Worm (Caenorhabditis elegans) whole organism, L4 larva: ENCODE data around the gene W05E10.2.
A peak's percentile ranks its signal among the peaks of the same experiment; 100 is the strongest.

Experiments used
- F10B5.3 ChIP-seq: sonication (generic microtip); optimal IDR thresholded peaks from 2 replicates; lab custom pipeline; 2016; ENCODE audit warnings: mild to moderate bottlenecking, missing genetic modification characterization, missing compliant biosample characterization
- F44E2.7 ChIP-seq: fragments of 200-800 bp; sonication (Bioruptor generic); IDR thresholded peaks from 2 replicates; pipeline ENCODE4 v2.1.2; 2022; ENCODE audit warnings: missing genetic modification characterization, missing compliant biosample characterization
- R02D3.7 ChIP-seq: fragments of 150-350 bp; sonication (generic microtip); optimal IDR thresholded peaks from 3 replicates; lab custom pipeline; 2014; ENCODE audit warnings: missing biosample characterization, missing genetic modification characterization
- T20F7.1 ChIP-seq: fragments of 200-800 bp; sonication (Bioruptor generic); optimal IDR thresholded peaks from 2 replicates; lab custom pipeline; 2018; ENCODE audit warnings: mild to moderate bottlenecking, missing genetic modification characterization, missing compliant biosample characterization
- ZK337.2 ChIP-seq: fragments of 200-800 bp; sonication (Bioruptor generic); IDR thresholded peaks from 2 replicates; pipeline ENCODE4 v1.3.6; 2022; ENCODE audit warnings: missing genetic modification reagents, missing genetic modification characterization, missing compliant biosample characterization
- aha-1 ChIP-seq: fragments of 150-350 bp; peaks from one replicate; lab custom pipeline; 2014; ENCODE audit warnings: missing biosample characterization, missing genetic modification characterization
- aly-2 ChIP-seq: sonication (generic microtip); optimal IDR thresholded peaks from 2 replicates; lab custom pipeline; 2018; ENCODE audit warnings: missing biosample characterization, missing genetic modification characterization
- attf-4 ChIP-seq: sonication (generic microtip); optimal IDR thresholded peaks from 3 replicates; lab custom pipeline; 2017; ENCODE audit warnings: missing biosample characterization, missing genetic modification characterization
- ceh-32 ChIP-seq: sonication (generic microtip); optimal IDR thresholded peaks from 2 replicates; lab custom pipeline; 2016; ENCODE audit warnings: mild to moderate bottlenecking, missing genetic modification characterization, missing compliant biosample characterization; ENCODE audit not compliant: poor library complexity
- ces-1 ChIP-seq: fragments of 150-350 bp; sonication (generic microtip); optimal IDR thresholded peaks from 4 replicates; lab custom pipeline; 2014; ENCODE audit warnings: missing biosample characterization, missing genetic modification reagents, missing genetic modification characterization
- daf-12 ChIP-seq: fragments of 150-350 bp; optimal IDR thresholded peaks from 2 replicates; lab custom pipeline; 2014; ENCODE audit warnings: missing biosample characterization, missing genetic modification reagents, missing genetic modification characterization
- daf-16 ChIP-seq, 3 experiments: sonication (generic microtip); optimal IDR thresholded peaks; 2 replicates each; lab custom pipeline; 2016 to 2017; ENCODE audit warnings: missing genetic modification characterization in 3 of 3, missing genetic modification reagents in 3 of 3, mild to moderate bottlenecking in 2 of 3, missing compliant biosample characterization in 2 of 3, missing biosample characterization in 1 of 3, moderate library complexity in 1 of 3
- dmd-6 ChIP-seq: fragments of 200-800 bp; sonication (Bioruptor generic); IDR thresholded peaks from 2 replicates; pipeline ENCODE4 v1.3.6; 2022; ENCODE audit warnings: missing genetic modification reagents, missing genetic modification characterization, missing compliant biosample characterization
- dmd-9 ChIP-seq: fragments of 200-800 bp; sonication (Bioruptor generic); IDR thresholded peaks from 2 replicates; pipeline ENCODE4 v1.3.6; 2022; ENCODE audit warnings: missing genetic modification reagents, missing genetic modification characterization, missing compliant biosample characterization
- dpl-1 ChIP-seq: fragments of 150-350 bp; optimal IDR thresholded peaks from 2 replicates; lab custom pipeline; 2014; ENCODE audit warnings: missing biosample characterization, missing genetic modification reagents, missing genetic modification characterization
- dve-1 ChIP-seq: sonication (generic microtip); optimal IDR thresholded peaks from 2 replicates; lab custom pipeline; 2017; ENCODE audit warnings: antibody characterized with exemption, mild to moderate bottlenecking, missing genetic modification characterization, missing compliant biosample characterization; ENCODE audit not compliant: insufficient read depth
- egl-43 ChIP-seq: fragments of 200-800 bp; sonication (Bioruptor generic); IDR thresholded peaks from 2 replicates; pipeline ENCODE4 v1.3.6; 2022; ENCODE audit warnings: missing genetic modification reagents, missing genetic modification characterization, missing compliant biosample characterization
- hif-1 ChIP-seq, 2 experiments: sonication (generic microtip); optimal IDR thresholded peaks; 2 replicates each; lab custom pipeline; 2016 to 2017; ENCODE audit warnings: missing compliant biosample characterization in 2 of 2, missing genetic modification characterization in 2 of 2, missing genetic modification reagents in 2 of 2, missing genotype in 2 of 2, mild to moderate bottlenecking in 1 of 2
- hlh-11 ChIP-seq: fragments of 200-800 bp; sonication (Bioruptor generic); optimal IDR thresholded peaks from 2 replicates; lab custom pipeline; 2018; ENCODE audit warnings: mild to moderate bottlenecking, missing genetic modification characterization, missing compliant biosample characterization
- hlh-30 ChIP-seq: sonication (generic microtip); optimal IDR thresholded peaks from 2 replicates; lab custom pipeline; 2017; ENCODE audit warnings: antibody characterized with exemption, mild to moderate bottlenecking, missing genetic modification characterization, missing compliant biosample characterization; ENCODE audit not compliant: insufficient read depth
- hmg-1.1 ChIP-seq: fragments of 200-800 bp; sonication (Bioruptor generic); IDR thresholded peaks from 2 replicates; pipeline ENCODE4 v1.3.6; 2022; ENCODE audit warnings: missing genetic modification reagents, missing genetic modification characterization, missing compliant biosample characterization
- lin-13 ChIP-seq: fragments of 150-350 bp; optimal IDR thresholded peaks from 2 replicates; lab custom pipeline; 2014; ENCODE audit warnings: missing biosample characterization, missing genetic modification reagents, missing genetic modification characterization
- lin-29 ChIP-seq: fragments of 200-800 bp; sonication (Bioruptor generic); IDR thresholded peaks from 2 replicates; pipeline ENCODE4 v1.3.6; 2022; ENCODE audit warnings: missing genetic modification reagents, missing genetic modification characterization, missing compliant biosample characterization
- lin-38 ChIP-seq: fragments of 200-800 bp; sonication (Bioruptor generic); IDR thresholded peaks from 2 replicates; pipeline ENCODE4 v1.3.6; 2022; ENCODE audit warnings: missing genetic modification reagents, missing genetic modification characterization, missing compliant biosample characterization
- lsy-2 ChIP-seq, 2 experiments: fragments of 150-350 bp in 1 of 2; sonication (generic microtip) in 1 of 2; optimal IDR thresholded peaks; 2 replicates each; lab custom pipeline; 2014 to 2017; ENCODE audit warnings: missing biosample characterization in 2 of 2, missing genetic modification characterization in 2 of 2
- mdl-1 ChIP-seq, 2 experiments: fragments of 150-350 bp in 1 of 2; sonication (generic microtip) in 1 of 2; optimal IDR thresholded peaks; 2 replicates each; lab custom pipeline; 2014 to 2017; ENCODE audit warnings: missing biosample characterization in 2 of 2, missing genetic modification characterization in 2 of 2
- mep-1 ChIP-seq: fragments of 150-350 bp; sonication (generic microtip); optimal IDR thresholded peaks from 3 replicates; lab custom pipeline; 2014; ENCODE audit warnings: missing biosample characterization, missing genetic modification characterization
- mes-2 ChIP-seq: sonication (generic microtip); optimal IDR thresholded peaks from 2 replicates; lab custom pipeline; 2016; ENCODE audit warnings: missing genotype, mild to moderate bottlenecking, missing genetic modification characterization, missing compliant biosample characterization; ENCODE audit not compliant: poor library complexity, severe bottlenecking
- mxl-3 ChIP-seq: fragments of 200-800 bp; sonication (Bioruptor generic); optimal IDR thresholded peaks from 2 replicates; lab custom pipeline; 2018; ENCODE audit warnings: mild to moderate bottlenecking, missing genetic modification characterization, missing compliant biosample characterization
- nhr-237 ChIP-seq: sonication (generic microtip); optimal IDR thresholded peaks from 2 replicates; lab custom pipeline; 2017; ENCODE audit warnings: missing biosample characterization, missing genetic modification characterization
- nhr-25 ChIP-seq: sonication (generic microtip); optimal IDR thresholded peaks from 2 replicates; lab custom pipeline; 2017; ENCODE audit warnings: missing genetic modification characterization, mild to moderate bottlenecking, missing compliant biosample characterization, antibody characterized with exemption, moderate library complexity, borderline replicate concordance; ENCODE audit not compliant: insufficient read depth
- nhr-28 ChIP-seq: fragments of 150-350 bp; optimal IDR thresholded peaks from 2 replicates; lab custom pipeline; 2014; ENCODE audit warnings: missing biosample characterization, missing genetic modification characterization
- nhr-41 ChIP-seq: fragments of 200-800 bp; sonication (Bioruptor generic); IDR thresholded peaks from 2 replicates; pipeline ENCODE4 v1.3.6; 2022; ENCODE audit warnings: missing genetic modification reagents, missing genetic modification characterization, missing compliant biosample characterization
- nhr-48 ChIP-seq: sonication (generic microtip); optimal IDR thresholded peaks from 2 replicates; lab custom pipeline; 2016; ENCODE audit warnings: mild to moderate bottlenecking, missing genetic modification characterization, missing compliant biosample characterization
- nhr-6 ChIP-seq: fragments of 150-350 bp; optimal IDR thresholded peaks from 2 replicates; lab custom pipeline; 2014; ENCODE audit warnings: missing biosample characterization, missing genetic modification characterization
- nhr-76 ChIP-seq: fragments of 150-350 bp; optimal IDR thresholded peaks from 2 replicates; lab custom pipeline; 2014; ENCODE audit warnings: missing biosample characterization, missing genetic modification characterization
- nhr-77 ChIP-seq: fragments of 150-350 bp; optimal IDR thresholded peaks from 2 replicates; lab custom pipeline; 2014; ENCODE audit warnings: missing biosample characterization, missing genetic modification characterization
- rbr-2 ChIP-seq: sonication (generic microtip); optimal IDR thresholded peaks from 2 replicates; lab custom pipeline; 2016; ENCODE audit warnings: missing genotype, missing genetic modification characterization, missing compliant biosample characterization
- unc-130 ChIP-seq: sonication (generic microtip); optimal IDR thresholded peaks from 2 replicates; lab custom pipeline; 2016; ENCODE audit warnings: missing genetic modification reagents, missing genetic modification characterization, missing compliant biosample characterization
- vab-7 ChIP-seq: fragments of 200-800 bp; sonication (Bioruptor generic); IDR thresholded peaks from 2 replicates; pipeline ENCODE4 v1.3.6; 2022; ENCODE audit warnings: missing genetic modification reagents, missing genetic modification characterization, missing compliant biosample characterization

The W05E10.2 gene

ce11 chrV:11644166-11644565, 42.8 kb upstream of the W05E10.2 start, which contains the start of gene bir-1:
Gene bir-1 (plus strand): TSS chrV:11644477.
- TF ChIP-seq T20F7.1 (GFP tag; lab: Kevin White, UChicago) (peak; percentile 48), ceh-32 (no peak), lin-13 (GFP tag; lab: Kevin White, UChicago) (no peak), nhr-25 (tag; lab: Kevin White, UChicago) (peak; percentile 31), dve-1 (tag; lab: Kevin White, UChicago) (peak; percentile 24), hlh-30 (peak; percentile 72), R02D3.7 (no peak), hmg-1.1 (GFP tag; lab: Robert Waterston, UW) (peak; percentile 53; the same call in 1 of the 2 replicates), F10B5.3 (tag; lab: Kevin White, UChicago) (no peak), unc-130 (GFP tag; lab: Kevin White, UChicago) (peak; percentile 88), daf-16 (GFP tag; optimal IDR thresholded peaks at IDR 0.05; lab: Kevin White, UChicago) (no peak), daf-16 (tag; optimal IDR thresholded peaks at IDR 0.05; lab: Kevin White, UChicago) (peak; percentile 13), nhr-28 (tag; lab: Kevin White, UChicago) (peak; percentile 50), lin-29 (GFP tag; lab: Robert Waterston, UW) (no peak), vab-7 (GFP tag; lab: Robert Waterston, UW) (no peak), ces-1 (GFP tag; lab: Kevin White, UChicago) (no peak), nhr-48 (tag; lab: Kevin White, UChicago) (no peak), ZK337.2 (GFP tag; lab: Robert Waterston, UW) (peak; percentile 44; the same call in 1 of the 2 replicates), hif-1 (tag; optimal IDR thresholded peaks at IDR 0.05; lab: Kevin White, UChicago) (peak in 1 of 2 experiments; percentile 87), mdl-1 (tag; optimal IDR thresholded peaks at IDR 0.05; lab: Kevin White, UChicago) (peak; percentile 44 to 90), lin-38 (peak; percentile 83), hlh-11 (tag; lab: Kevin White, UChicago) (peak; percentile 41), lsy-2 (tag; optimal IDR thresholded peaks at IDR 0.05; lab: Kevin White, UChicago) (peak in 1 of 2 experiments; percentile 73), egl-43 (GFP tag; lab: Robert Waterston, UW) (no peak), mes-2 (tag; lab: Kevin White, UChicago) (peak; percentile 96), nhr-6 (tag; lab: Kevin White, UChicago) (peak; percentile 85), nhr-76 (tag; lab: Kevin White, UChicago) (no peak), nhr-237 (tag; lab: Kevin White, UChicago) (no peak), dpl-1 (peak; percentile 75), dmd-9 (GFP tag; lab: Robert Waterston, UW) (0 out of 2 replicates have a peak, but pooled peaks have one; percentile 48), dmd-6 (GFP tag; lab: Robert Waterston, UW) (peak; percentile 47; the same call in 1 of the 2 replicates), mxl-3 (GFP tag; lab: Kevin White, UChicago) (peak; percentile 82), nhr-77 (tag; lab: Kevin White, UChicago) (peak; percentile 5), aly-2 (tag; lab: Kevin White, UChicago) (no peak), mep-1 (tag; lab: Kevin White, UChicago) (peak; percentile 64), nhr-41 (GFP tag; lab: Robert Waterston, UW) (no peak), rbr-2 (tag; lab: Kevin White, UChicago) (peak; percentile 26), daf-12 (tag; lab: Kevin White, UChicago) (no peak)

ce11 chrV:11645244-11645643, 41.7 kb upstream of the W05E10.2 start, which contains the start of gene skp-1:
Gene skp-1 (plus strand): TSS chrV:11645481.
- TF ChIP-seq attf-4 (no peak), mxl-3 (GFP tag; lab: Kevin White, UChicago) (no peak), aha-1 (tag; lab: Kevin White, UChicago) (peak; percentile 98), F44E2.7 (no peak)
